ENCODE assay signal across 4 worm cellular contexts in the genomic region with DNA sequence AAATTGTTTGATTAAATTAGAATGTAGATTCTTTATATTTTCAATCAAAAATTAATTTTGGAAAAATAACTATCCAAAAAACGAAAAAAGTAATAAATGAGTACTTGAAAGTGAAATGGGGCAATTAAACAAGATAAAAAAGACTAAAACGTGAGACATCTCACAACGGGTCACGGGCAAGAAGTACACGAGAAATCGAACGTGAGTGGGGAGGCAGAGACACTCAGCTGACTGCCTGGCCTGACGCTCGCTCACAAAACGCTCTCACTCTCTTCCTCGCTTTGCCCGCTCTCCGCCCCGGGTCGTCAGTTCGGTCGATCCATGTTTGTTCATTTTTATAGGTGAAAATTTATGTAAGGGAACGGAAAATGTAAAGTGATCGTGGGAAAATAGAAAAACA.
A peak's percentile ranks its signal among the peaks of the same experiment; 100 is the strongest.
TF ChIP-seq lines count a peak whose summit lies in the region.

No protein-coding gene starts in this region.

TF ChIP-seq in whole organism, L2 larva, 48 proteins besides CTCF, POLR2A, EP300 and RAD21:
- TF ChIP-seq nhr-129 (tag; optimal IDR thresholded peaks at IDR 0.05; lab: Kevin White, UChicago) (peak; percentile 44), dmd-4 (tag; optimal IDR thresholded peaks at IDR 0.05; lab: Kevin White, UChicago) (no peak), ZK546.5 (tag; optimal IDR thresholded peaks at IDR 0.05; lab: Kevin White, UChicago) (no peak), egl-27 (tag; optimal IDR thresholded peaks at IDR 0.05; lab: Kevin White, UChicago) (no peak), unc-55 (GFP tag; optimal IDR thresholded peaks at IDR 0.05; lab: Kevin White, UChicago) (no peak), mdl-1 (tag; optimal IDR thresholded peaks at IDR 0.05; lab: Kevin White, UChicago) (peak in 1 of 2 experiments; percentile 16), alr-1 (tag; optimal IDR thresholded peaks at IDR 0.05; lab: Kevin White, UChicago) (no peak), C34F6.9 (tag; optimal IDR thresholded peaks at IDR 0.05; lab: Kevin White, UChicago) (peak; percentile 10), ceh-82 (tag; optimal IDR thresholded peaks at IDR 0.05; lab: Kevin White, UChicago) (no peak), Y55F3AM.14 (GFP tag; optimal IDR thresholded peaks at IDR 0.05; lab: Kevin White, UChicago) (no peak), sem-4 (tag; optimal IDR thresholded peaks at IDR 0.05; lab: Kevin White, UChicago) (no peak), F13H6.1 (tag; optimal IDR thresholded peaks at IDR 0.05; lab: Kevin White, UChicago) (peak; percentile 32), aly-2 (tag; optimal IDR thresholded peaks at IDR 0.05; lab: Kevin White, UChicago) (no peak), elt-1 (tag; optimal IDR thresholded peaks at IDR 0.05; lab: Kevin White, UChicago) (no peak), unc-62 (GFP tag; optimal IDR thresholded peaks at IDR 0.05; lab: Kevin White, UChicago) (no peak), peb-1 (tag; optimal IDR thresholded peaks at IDR 0.05; lab: Kevin White, UChicago) (no peak), nhr-6 (tag; optimal IDR thresholded peaks at IDR 0.05; lab: Kevin White, UChicago) (no peak), fos-1 (tag; optimal IDR thresholded peaks at IDR 0.05; lab: Kevin White, UChicago) (peak; percentile 9)

TF ChIP-seq in whole organism, L4 larva, 104 proteins besides CTCF, POLR2A, EP300 and RAD21 (continues in another document):
- TF ChIP-seq ceh-44 (GFP tag; IDR thresholded peaks at IDR 0.05; lab: Robert Waterston, UW) (no peak), nhr-76 (tag; optimal IDR thresholded peaks at IDR 0.05; lab: Kevin White, UChicago) (no peak), ZK546.5 (tag; optimal IDR thresholded peaks at IDR 0.05; lab: Kevin White, UChicago) (no peak), set-16 (GFP tag; IDR thresholded peaks at IDR 0.05; lab: Robert Waterston, UW) (peak; percentile 69), R02D3.7 (tag; optimal IDR thresholded peaks at IDR 0.05; lab: Kevin White, UChicago) (no peak), php-3 (GFP tag; IDR thresholded peaks at IDR 0.05; lab: Robert Waterston, UW) (peak; percentile 54; the same call in 1 of the 2 replicates), skn-1 (tag; optimal IDR thresholded peaks at IDR 0.05; lab: Kevin White, UChicago) (no peak), nhr-237 (tag; optimal IDR thresholded peaks at IDR 0.05; lab: Kevin White, UChicago) (no peak), unc-39 (tag; optimal IDR thresholded peaks at IDR 0.05; lab: Kevin White, UChicago) (no peak), vab-7 (GFP tag; IDR thresholded peaks at IDR 0.05; lab: Robert Waterston, UW) (no peak), lir-3 (tag; optimal IDR thresholded peaks at IDR 0.05; lab: Kevin White, UChicago) (no peak), gei-8 (GFP tag; optimal IDR thresholded peaks at IDR 0.05; lab: Kevin White, UChicago) (no peak), mep-1 (tag; optimal IDR thresholded peaks at IDR 0.05; lab: Kevin White, UChicago) (peak; percentile 26), Y48G9A.11 (GFP tag; IDR thresholded peaks at IDR 0.05; lab: Robert Waterston, UW) (no peak), unc-130 (GFP tag; optimal IDR thresholded peaks at IDR 0.05; lab: Kevin White, UChicago) (no peak), ceh-20 (GFP tag; IDR thresholded peaks at IDR 0.05; lab: Robert Waterston, UW) (peak; percentile 42; the same call in 1 of the 2 replicates), nhr-10 (tag; optimal IDR thresholded peaks at IDR 0.05; lab: Kevin White, UChicago) (no peak), cey-2 (tag; optimal IDR thresholded peaks at IDR 0.05; lab: Kevin White, UChicago; ENCODE audit: borderline replicate concordance, insufficient read depth) (no peak), daf-16 (GFP tag; optimal IDR thresholded peaks at IDR 0.05; lab: Kevin White, UChicago) (no peak), daf-16 (tag; optimal IDR thresholded peaks at IDR 0.05; lab: Kevin White, UChicago) (peak; percentile 32), lsy-2 (tag; optimal IDR thresholded peaks at IDR 0.05; lab: Kevin White, UChicago) (peak in 1 of 2 experiments; percentile 16), hmg-1.1 (GFP tag; IDR thresholded peaks at IDR 0.05; lab: Robert Waterston, UW) (peak; percentile 57), T20F7.1 (GFP tag; optimal IDR thresholded peaks at IDR 0.05; lab: Kevin White, UChicago) (no peak), ces-1 (GFP tag; optimal IDR thresholded peaks at IDR 0.05; lab: Kevin White, UChicago) (no peak)

TF ChIP-seq in whole organism, late embryonic, 69 proteins besides CTCF, POLR2A, EP300 and RAD21:
- no peak for TF ChIP-seq sdc-2 (tag; optimal IDR thresholded peaks at IDR 0.05; lab: Kevin White, UChicago)
- TF ChIP-seq unc-42 (tag; optimal IDR thresholded peaks at IDR 0.05; lab: Kevin White, UChicago): peak; percentile 5
- TF ChIP-seq hlh-30 (tag; optimal IDR thresholded peaks at IDR 0.05; lab: Kevin White, UChicago; ENCODE audit: insufficient read depth): peak; percentile 72

TF ChIP-seq in whole organism, mixed stage, embryonic, 35 proteins besides CTCF, POLR2A, EP300 and RAD21:
- TF ChIP-seq ceh-39 (tag; optimal IDR thresholded peaks at IDR 0.05; lab: Kevin White, UChicago) (no peak), sptf-1 (tag; optimal IDR thresholded peaks at IDR 0.05; lab: Kevin White, UChicago) (peak; percentile 56)
